3 worm cellular contexts compared by ENCODE assay signal in the genomic region with DNA sequence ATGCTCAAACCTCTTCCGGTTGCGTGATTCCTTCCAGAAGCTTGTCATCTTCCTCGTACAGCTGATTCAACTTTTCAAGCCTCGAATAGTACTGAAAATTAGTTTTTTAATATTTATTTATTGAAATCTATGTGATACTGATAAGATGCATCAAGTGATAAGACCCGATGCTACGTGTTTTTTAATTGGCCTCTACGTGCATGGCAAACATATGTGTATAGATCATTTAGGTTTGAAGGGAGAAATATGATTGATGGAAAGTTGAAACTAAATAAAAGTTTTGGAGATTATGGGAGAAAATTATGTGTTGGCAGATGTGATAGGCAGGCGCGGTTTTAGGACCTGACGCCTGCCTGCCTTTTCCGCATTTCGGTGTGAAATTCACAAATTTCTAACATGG.
TF ChIP-seq lines count a peak whose summit lies in the region.

No protein-coding gene starts in this region.

TF ChIP-seq in whole organism, L1 larva, 84 proteins besides CTCF, POLR2A, EP300 and RAD21 (continued from another document):
- TF ChIP-seq jun-1 (tag; optimal IDR thresholded peaks at IDR 0.05; lab: Kevin White, UChicago) (no peak), irx-1 (tag; optimal IDR thresholded peaks at IDR 0.05; lab: Kevin White, UChicago) (no peak), egl-13 (tag; optimal IDR thresholded peaks at IDR 0.05; lab: Kevin White, UChicago) (no peak), fos-1 (tag; optimal IDR thresholded peaks at IDR 0.05; lab: Kevin White, UChicago) (no peak), mdl-1 (tag; optimal IDR thresholded peaks at IDR 0.05; lab: Kevin White, UChicago) (no peak)

TF ChIP-seq in whole organism, L3 larva, 47 proteins besides CTCF, POLR2A, EP300 and RAD21 (continued from another document):
- TF ChIP-seq nhr-67 (tag; optimal IDR thresholded peaks at IDR 0.05; lab: Kevin White, UChicago) (no peak), fkh-10 (GFP tag; optimal IDR thresholded peaks at IDR 0.05; lab: Kevin White, UChicago) (no peak), elt-2 (tag; optimal IDR thresholded peaks at IDR 0.05; lab: Kevin White, UChicago) (peak; percentile 83), skn-1 (tag; optimal IDR thresholded peaks at IDR 0.05; lab: Kevin White, UChicago) (no peak)

TF ChIP-seq in whole organism, L4 larva, 104 proteins besides CTCF, POLR2A, EP300 and RAD21 (continued from another document):
- TF ChIP-seq hlh-30 (tag; optimal IDR thresholded peaks at IDR 0.05; lab: Kevin White, UChicago; ENCODE audit: insufficient read depth) (peak; percentile 6), ZK546.5 (tag; optimal IDR thresholded peaks at IDR 0.05; lab: Kevin White, UChicago) (no peak), pqm-1 (tag; optimal IDR thresholded peaks at IDR 0.05; lab: Kevin White, UChicago) (peak; percentile 74), jun-1 (tag; optimal IDR thresholded peaks at IDR 0.05; lab: Kevin White, UChicago) (no peak), nhr-111 (GFP tag; optimal IDR thresholded peaks at IDR 0.05; lab: Kevin White, UChicago) (no peak), hlh-11 (tag; optimal IDR thresholded peaks at IDR 0.05; lab: Kevin White, UChicago) (peak; percentile 48), T20F7.1 (GFP tag; optimal IDR thresholded peaks at IDR 0.05; lab: Kevin White, UChicago) (no peak), daf-16 (GFP tag; optimal IDR thresholded peaks at IDR 0.05; lab: Kevin White, UChicago) (no peak), daf-16 (tag; optimal IDR thresholded peaks at IDR 0.05; lab: Kevin White, UChicago) (peak; percentile 75), Y5F2A.4 (GFP tag; optimal IDR thresholded peaks at IDR 0.05; lab: Kevin White, UChicago) (no peak), ceh-32 (tag; optimal IDR thresholded peaks at IDR 0.05; lab: Kevin White, UChicago; ENCODE audit: poor library complexity) (no peak), php-3 (GFP tag; IDR thresholded peaks at IDR 0.05; lab: Robert Waterston, UW) (peak; percentile 76), hif-1 (tag; optimal IDR thresholded peaks at IDR 0.05; lab: Kevin White, UChicago) (no peak), unc-130 (GFP tag; optimal IDR thresholded peaks at IDR 0.05; lab: Kevin White, UChicago) (no peak), ceh-62 (tag; optimal IDR thresholded peaks at IDR 0.05; lab: Kevin White, UChicago) (no peak), nhr-76 (tag; optimal IDR thresholded peaks at IDR 0.05; lab: Kevin White, UChicago) (no peak), hmg-1.1 (GFP tag; IDR thresholded peaks at IDR 0.05; lab: Robert Waterston, UW) (no peak), ceh-20 (GFP tag; IDR thresholded peaks at IDR 0.05; lab: Robert Waterston, UW) (peak; percentile 42; the same call in 1 of the 2 replicates), cey-2 (tag; optimal IDR thresholded peaks at IDR 0.05; lab: Kevin White, UChicago; ENCODE audit: borderline replicate concordance, insufficient read depth) (no peak), dpl-1 (GFP tag; optimal IDR thresholded peaks at IDR 0.05; lab: Kevin White, UChicago) (no peak), spr-3 (GFP tag; optimal IDR thresholded peaks at IDR 0.05; lab: Kevin White, UChicago) (no peak), lin-39 (tag; optimal IDR thresholded peaks at IDR 0.05; lab: Kevin White, UChicago) (no peak), snpc-4 (tag; optimal IDR thresholded peaks at IDR 0.05; lab: Kevin White, UChicago) (no peak)
